Worm (Caenorhabditis elegans): ENCODE results near the gene C31C9.9.
A peak's percentile ranks its signal among the peaks of the same experiment; 100 is the strongest.

The C31C9.9 gene

ce11 chrII:13678555-13679119 lies 23.8 kb downstream of the C31C9.9 start (continued):
- TF ChIP-seq daf-16 (GFP tag; optimal IDR thresholded peaks at IDR 0.05) (no peak), daf-16 (tag; optimal IDR thresholded peaks at IDR 0.05) (no peak), cey-2 (tag; optimal IDR thresholded peaks at IDR 0.05; ENCODE audit: borderline replicate concordance, insufficient read depth) (no peak), D1046.2 (GFP tag; IDR thresholded peaks at IDR 0.05) (no peak), zfp-2 (tag; optimal IDR thresholded peaks at IDR 0.05) (no peak), Y105C5A.15 (GFP tag; IDR thresholded peaks at IDR 0.05) (no peak), mdl-1 (tag; optimal IDR thresholded peaks at IDR 0.05) (peak in 1 of 2 experiments; percentile 55), nhr-41 (GFP tag; IDR thresholded peaks at IDR 0.05) (no peak), nhr-76 (tag; optimal IDR thresholded peaks at IDR 0.05) (no peak), ZK546.5 (tag; optimal IDR thresholded peaks at IDR 0.05) (no peak), ctbp-1 (GFP tag; IDR thresholded peaks at IDR 0.05) (no peak), nhr-28 (tag; optimal IDR thresholded peaks at IDR 0.05) (peak; percentile 54), lin-13 (GFP tag; optimal IDR thresholded peaks at IDR 0.05) (no peak), lin-1 (GFP tag; IDR thresholded peaks at IDR 0.05) (no peak), F26F4.8 (GFP tag; conservative IDR thresholded peaks at IDR 0.05) (no peak), dmd-8 (GFP tag; IDR thresholded peaks at IDR 0.05) (no peak), lsy-2 (tag; optimal IDR thresholded peaks at IDR 0.05) (no peak), F44E2.7 (GFP tag; IDR thresholded peaks at IDR 0.05) (no peak), nhr-42 (GFP tag; IDR thresholded peaks at IDR 0.05) (0 out of 2 replicates have a peak, but pooled peaks have one; percentile 28), rbr-2 (tag; optimal IDR thresholded peaks at IDR 0.05) (no peak), mxl-2 (GFP tag; conservative IDR thresholded peaks at IDR 0.05) (0 out of 2 replicates have a peak, but pooled peaks have one; percentile 18), unc-62 (GFP tag; optimal IDR thresholded peaks at IDR 0.05 in 1 of 2) (peak in 1 of 2 experiments; percentile 100), unc-62 (tag; optimal IDR thresholded peaks at IDR 0.05) (no peak), ceh-62 (tag; optimal IDR thresholded peaks at IDR 0.05) (no peak), tag-97 (GFP tag; IDR thresholded peaks at IDR 0.05) (no peak), fkh-10 (GFP tag; optimal IDR thresholded peaks at IDR 0.05) (no peak), hlh-11 (tag; optimal IDR thresholded peaks at IDR 0.05) (peak; percentile 87), nhr-77 (tag; optimal IDR thresholded peaks at IDR 0.05) (peak; percentile 30), unc-39 (tag; optimal IDR thresholded peaks at IDR 0.05) (no peak), mes-2 (tag; optimal IDR thresholded peaks at IDR 0.05; ENCODE audit: poor library complexity, severe bottlenecking) (no peak), lin-29 (GFP tag; IDR thresholded peaks at IDR 0.05) (no peak), ceh-20 (GFP tag; IDR thresholded peaks at IDR 0.05) (no peak), vab-7 (GFP tag; IDR thresholded peaks at IDR 0.05) (no peak), Y48G9A.11 (GFP tag; IDR thresholded peaks at IDR 0.05) (no peak), ceh-32 (tag; optimal IDR thresholded peaks at IDR 0.05; ENCODE audit: poor library complexity) (no peak), duxl-1 (tag; optimal IDR thresholded peaks at IDR 0.05; ENCODE audit: poor library complexity) (no peak), dmd-6 (GFP tag; IDR thresholded peaks at IDR 0.05) (peak; percentile 27), mxl-3 (GFP tag; optimal IDR thresholded peaks at IDR 0.05) (peak; percentile 37), mdt-29 (GFP tag; IDR thresholded peaks at IDR 0.05) (peak; percentile 60; the same call in 1 of the 2 replicates), ztf-11 (tag; optimal IDR thresholded peaks at IDR 0.05) (no peak), nhr-102 (tag; optimal IDR thresholded peaks at IDR 0.05) (no peak), hmg-1.1 (GFP tag; IDR thresholded peaks at IDR 0.05) (no peak)

All from whole organism, L4 larva.